Worm (Caenorhabditis elegans) whole organism, midembryonic: ENCODE measurements around the gene mrpl-41.

Experiments used
- T22C8.4 ChIP-seq: fragments of 200-800 bp; sonication (Bioruptor generic); IDR thresholded peaks from 2 replicates; pipeline ENCODE4 v1.3.6; 2022; ENCODE audit warnings: missing genetic modification characterization, missing compliant biosample characterization
- flt-1 ChIP-seq: fragments of 200-800 bp; sonication (Bioruptor generic); IDR thresholded peaks from 2 replicates; pipeline ENCODE4 v1.3.6; 2022; ENCODE audit warnings: missing genetic modification characterization, missing compliant biosample characterization

ce11 chrII:313540-313939 lies 24.8 kb downstream of the mrpl-41 start:
- TF ChIP-seq flt-1 (no peak), T22C8.4 (GFP tag; lab: Robert Waterston, UW) (no peak)
